Fruit fly (Drosophila melanogaster) Kc167 (cell line): Measurements from ENCODE around the gene CG8379.

ENCODE experiments used
- Myc ChIP-seq: fragments of >200 bp; optimal IDR thresholded peaks from 2 replicates; lab custom pipeline; 2017; ENCODE audit warnings: missing external identifiers
- Sin3A ChIP-seq: fragments of >200 bp; optimal IDR thresholded peaks from 2 replicates; lab custom pipeline; 2018; ENCODE audit warnings: missing external identifiers
- h ChIP-seq: fragments of >200 bp; optimal IDR thresholded peaks from 3 replicates; lab custom pipeline; 2018; ENCODE audit warnings: missing external identifiers
- insv ChIP-seq: fragments of >200 bp; optimal IDR thresholded peaks from 3 replicates; lab custom pipeline; 2018; ENCODE audit warnings: missing external identifiers

DNA sequence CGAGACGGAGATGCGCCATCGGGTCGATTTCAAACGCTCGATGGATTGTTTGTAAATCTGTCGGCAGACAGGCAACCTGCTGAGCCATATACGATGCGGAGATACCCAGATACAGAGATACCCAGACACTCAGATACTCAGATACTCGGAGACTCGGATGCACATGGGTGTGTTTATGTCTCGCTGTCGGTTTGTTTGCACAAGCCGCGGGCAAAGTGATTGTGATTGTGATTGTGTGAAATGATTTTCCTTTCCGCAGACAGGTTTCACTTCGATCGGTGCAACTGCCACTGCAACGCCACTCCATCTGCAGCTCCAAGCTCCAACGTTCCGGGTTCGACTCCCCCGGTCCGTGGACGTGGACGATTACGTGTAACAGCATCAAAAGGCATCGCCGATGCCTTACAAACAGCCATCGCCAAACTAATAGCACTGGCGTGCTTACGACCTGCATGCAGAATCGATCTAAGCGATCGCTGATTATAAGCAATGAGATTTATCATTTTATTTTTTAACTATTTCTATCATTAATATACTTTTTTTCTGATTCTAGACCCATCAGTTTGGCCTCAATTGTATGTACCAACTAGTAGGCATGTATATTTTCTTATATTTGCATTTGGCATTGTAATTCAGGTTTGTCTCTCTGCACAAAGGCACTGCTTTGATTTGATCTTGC lies 35.4 kb upstream of the CG8379 start:
- TF ChIP-seq Myc (lab: Kevin White, UChicago) (no peak), insv (lab: Kevin White, UChicago) (no peak), Sin3A (lab: Kevin White, UChicago) (no peak), h (lab: Kevin White, UChicago) (no peak)
